Worm (Caenorhabditis elegans) whole organism, L3 larva: ENCODE results near the gene vps-54.

Source experiments
- aly-2 ChIP-seq: fragments of 150-350 bp; optimal IDR thresholded peaks from 2 replicates; lab custom pipeline; 2014; ENCODE audit warnings: missing biosample characterization, missing genetic modification characterization
- ceh-16 ChIP-seq: sonication (generic microtip); optimal IDR thresholded peaks from 2 replicates; lab custom pipeline; 2017; ENCODE audit warnings: missing biosample characterization, missing genetic modification characterization
- daf-12 ChIP-seq: fragments of 150-350 bp; optimal IDR thresholded peaks from 2 replicates; lab custom pipeline; 2014; ENCODE audit warnings: missing biosample characterization, missing genetic modification reagents, missing genetic modification characterization
- egl-5 ChIP-seq: fragments of 150-350 bp; optimal IDR thresholded peaks from 2 replicates; lab custom pipeline; 2017; ENCODE audit warnings: missing biosample characterization, missing genetic modification reagents, missing genetic modification characterization, inconsistent platforms
- elt-1 ChIP-seq: fragments of 150-350 bp; optimal IDR thresholded peaks from 2 replicates; lab custom pipeline; 2014; ENCODE audit warnings: missing biosample characterization, missing genetic modification characterization
- elt-2 ChIP-seq: sonication (generic microtip); optimal IDR thresholded peaks from 2 replicates; lab custom pipeline; 2016; ENCODE audit warnings: missing genetic modification reagents, mild to moderate bottlenecking, missing genetic modification characterization, missing compliant biosample characterization
- elt-3 ChIP-seq, 3 experiments: fragments of 150-350 bp in 1 of 3; sonication (generic microtip) in 2 of 3; optimal IDR thresholded peaks; 2 replicates in 2 of 3; 4 replicates in 1 of 3; lab custom pipeline; 2014 to 2017; ENCODE audit warnings: missing biosample characterization in 3 of 3, missing genetic modification characterization in 3 of 3
- eor-1 ChIP-seq, 2 experiments: fragments of 150-350 bp; optimal IDR thresholded peaks; 2 replicates each; lab custom pipeline; 2014 to 2018; ENCODE audit warnings: missing biosample characterization in 2 of 2, missing genetic modification characterization in 2 of 2
- fkh-10 ChIP-seq: sonication (generic microtip); optimal IDR thresholded peaks from 2 replicates; lab custom pipeline; 2017; ENCODE audit warnings: missing biosample characterization, missing genetic modification reagents, missing genetic modification characterization
- fkh-2 ChIP-seq: fragments of 150-350 bp; optimal IDR thresholded peaks from 2 replicates; lab custom pipeline; 2014; ENCODE audit warnings: missing biosample characterization, missing genetic modification reagents, missing genetic modification characterization
- fos-1 ChIP-seq: fragments of 150-350 bp; optimal IDR thresholded peaks from 2 replicates; lab custom pipeline; 2014; ENCODE audit warnings: missing biosample characterization, missing genetic modification characterization
- hmg-11 ChIP-seq: sonication (generic microtip); optimal IDR thresholded peaks from 2 replicates; lab custom pipeline; 2016; ENCODE audit warnings: missing genetic modification characterization, missing compliant biosample characterization
- jun-1 ChIP-seq: fragments of 150-350 bp; optimal IDR thresholded peaks from 2 replicates; lab custom pipeline; 2014; ENCODE audit warnings: missing biosample characterization, missing genetic modification reagents, missing genetic modification characterization
- lin-15B ChIP-seq: fragments of 150-350 bp; optimal IDR thresholded peaks from 2 replicates; lab custom pipeline; 2014; ENCODE audit warnings: missing biosample characterization, missing genetic modification characterization
- lsy-12 ChIP-seq: sonication (generic microtip); optimal IDR thresholded peaks from 2 replicates; lab custom pipeline; 2016; ENCODE audit warnings: mild to moderate bottlenecking, missing genetic modification characterization, missing compliant biosample characterization
- mdl-1 ChIP-seq: fragments of 150-350 bp; optimal IDR thresholded peaks from 2 replicates; lab custom pipeline; 2014; ENCODE audit warnings: missing biosample characterization, missing genetic modification characterization
- mml-1 ChIP-seq: fragments of 150-350 bp; sonication (generic microtip); optimal IDR thresholded peaks from 3 replicates; lab custom pipeline; 2014; ENCODE audit warnings: missing biosample characterization, missing genetic modification characterization
- nfya-1 ChIP-seq: sonication (generic microtip); optimal IDR thresholded peaks from 2 replicates; lab custom pipeline; 2017; ENCODE audit warnings: missing genetic modification characterization, mild to moderate bottlenecking, missing compliant biosample characterization, antibody characterized with exemption, moderate library complexity; ENCODE audit not compliant: insufficient read depth
- nhr-11 ChIP-seq: fragments of 150-350 bp; optimal IDR thresholded peaks from 2 replicates; lab custom pipeline; 2014; ENCODE audit warnings: missing biosample characterization, missing genetic modification characterization
- nhr-23 ChIP-seq: fragments of 150-350 bp; optimal IDR thresholded peaks from 2 replicates; lab custom pipeline; 2014; ENCODE audit warnings: missing biosample characterization, missing genetic modification reagents, missing genetic modification characterization
- nhr-237 ChIP-seq: fragments of 150-350 bp; optimal IDR thresholded peaks from 2 replicates; lab custom pipeline; 2014; ENCODE audit warnings: missing biosample characterization, missing genetic modification characterization
- nhr-25 ChIP-seq: sonication (generic microtip); optimal IDR thresholded peaks from 2 replicates; lab custom pipeline; 2017; ENCODE audit warnings: missing biosample characterization, missing genetic modification characterization
- nhr-28 ChIP-seq: fragments of 150-350 bp; optimal IDR thresholded peaks from 2 replicates; lab custom pipeline; 2014; ENCODE audit warnings: missing biosample characterization, missing genetic modification characterization
- nhr-43 ChIP-seq: sonication (generic microtip); optimal IDR thresholded peaks from 2 replicates; lab custom pipeline; 2016; ENCODE audit warnings: mild to moderate bottlenecking, missing genetic modification characterization, missing compliant biosample characterization; ENCODE audit not compliant: poor library complexity, severe bottlenecking
- nhr-67 ChIP-seq: fragments of 150-350 bp; optimal IDR thresholded peaks from 2 replicates; lab custom pipeline; 2014; ENCODE audit warnings: missing biosample characterization, missing genetic modification characterization
- pqm-1 ChIP-seq: fragments of 150-350 bp; optimal IDR thresholded peaks from 2 replicates; lab custom pipeline; 2017; ENCODE audit warnings: missing biosample characterization, missing genetic modification characterization, inconsistent platforms
- sea-2 ChIP-seq: fragments of 150-350 bp; sonication (generic microtip); optimal IDR thresholded peaks from 4 replicates; lab custom pipeline; 2014; ENCODE audit warnings: missing biosample characterization, missing genetic modification reagents, missing genetic modification characterization
- skn-1 ChIP-seq: fragments of 150-350 bp; optimal IDR thresholded peaks from 2 replicates; lab custom pipeline; 2014; ENCODE audit warnings: missing biosample characterization, missing genetic modification characterization
- snpc-4 ChIP-seq: fragments of 150-350 bp; optimal IDR thresholded peaks from 2 replicates; lab custom pipeline; 2014; ENCODE audit warnings: missing biosample characterization, missing genetic modification characterization
- unc-39 ChIP-seq: sonication (generic microtip); optimal IDR thresholded peaks from 4 replicates; lab custom pipeline; 2017; ENCODE audit warnings: missing biosample characterization, missing genetic modification characterization
- unc-62 ChIP-seq: fragments of 150-350 bp; sonication (generic microtip); optimal IDR thresholded peaks from 4 replicates; lab custom pipeline; 2014; ENCODE audit warnings: missing biosample characterization, missing genetic modification reagents, missing genetic modification characterization

The vps-54 gene

DNA sequence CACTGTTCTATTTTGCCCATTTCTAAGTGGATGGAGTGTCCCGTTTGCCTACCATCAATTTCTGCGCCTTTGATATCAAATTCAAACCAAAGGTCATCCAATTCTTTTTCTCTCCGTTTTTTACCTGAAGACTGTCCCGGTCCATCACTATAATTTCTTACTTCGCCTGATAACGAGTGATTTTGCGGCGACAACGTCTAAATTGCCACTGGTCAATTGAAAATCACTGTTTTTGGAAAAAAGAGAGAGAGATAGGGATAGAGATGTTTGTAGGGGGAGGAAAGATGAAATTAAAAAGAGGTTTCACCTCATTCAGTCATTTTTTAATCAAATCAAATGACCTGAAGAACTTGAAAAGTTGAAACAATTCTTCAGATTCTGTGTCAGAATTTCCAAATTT is 4.7 kb downstream of the vps-54 start:
- no peak for TF ChIP-seq nhr-28 (tag; lab: Kevin White, UChicago)
- peak in 1 of 3 experiments; percentile 1 for TF ChIP-seq elt-3 (tag; optimal IDR thresholded peaks at IDR 0.05; lab: Kevin White, UChicago)

- TF ChIP-seq pqm-1 (tag; lab: Kevin White, UChicago) (no peak), eor-1 (tag; optimal IDR thresholded peaks at IDR 0.05; lab: Kevin White, UChicago) (no peak), fos-1 (tag; lab: Kevin White, UChicago) (no peak), nhr-67 (tag; lab: Kevin White, UChicago) (no peak), aly-2 (tag; lab: Kevin White, UChicago) (no peak), nhr-11 (tag; lab: Kevin White, UChicago) (no peak), elt-3 (tag; optimal IDR thresholded peaks at IDR 0.05; lab: Kevin White, UChicago) (no peak), fkh-10 (GFP tag; lab: Kevin White, UChicago) (no peak), jun-1 (tag; lab: Kevin White, UChicago) (no peak), nhr-28 (tag; lab: Kevin White, UChicago) (no peak), daf-12 (tag; lab: Kevin White, UChicago) (no peak), nfya-1 (tag; lab: Kevin White, UChicago) (no peak), nhr-43 (tag; lab: Kevin White, UChicago) (no peak), lsy-12 (tag; lab: Kevin White, UChicago) (no peak)
- TF ChIP-seq, all 47 proteins: peak for 0
These were observed 7.7 kb downstream of the vps-54 start for ce11 chrV:10568496-10568895.

DNA sequence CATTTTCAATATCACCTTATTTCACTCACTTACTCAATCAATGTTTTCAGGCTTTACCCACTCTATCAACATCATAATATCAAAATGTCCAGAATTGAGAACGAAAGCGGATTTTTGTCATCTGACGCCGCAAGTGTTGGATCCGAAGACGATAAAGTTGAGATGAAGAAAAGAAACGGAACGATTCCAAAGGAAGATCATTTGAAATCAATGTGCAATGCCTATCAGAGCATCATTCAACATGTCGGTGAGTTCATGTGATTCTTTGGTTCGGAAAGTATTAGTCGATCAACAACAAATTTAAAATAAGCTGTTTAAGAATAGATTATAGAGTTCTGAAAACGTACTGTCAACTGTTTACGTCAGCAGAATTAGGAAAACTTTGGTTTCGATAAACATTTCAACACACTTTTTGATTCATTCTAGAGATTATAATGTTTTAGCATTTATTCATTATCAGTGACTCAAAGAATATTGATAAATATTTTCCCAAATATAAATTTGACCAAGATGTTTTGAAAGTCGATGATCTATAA is 11.3 kb downstream of the vps-54 start, which contains the start of gene cat-4:
cat-4 (plus strand) TSS at position 51 of the 536 bp plus-strand sequence.
- TF ChIP-seq eor-1 (tag; optimal IDR thresholded peaks at IDR 0.05; lab: Kevin White, UChicago) = no peak
- TF ChIP-seq elt-3 (tag; optimal IDR thresholded peaks at IDR 0.05; lab: Kevin White, UChicago) = no peak
- no peak for TF ChIP-seq unc-39 (tag; lab: Kevin White, UChicago)
- no peak for TF ChIP-seq mml-1 (tag; lab: Kevin White, UChicago)
- TF ChIP-seq lsy-12 (tag; lab: Kevin White, UChicago) = no peak
- TF ChIP-seq jun-1 (tag; lab: Kevin White, UChicago) = peak; percentile 8
- TF ChIP-seq sea-2 (GFP tag; lab: Kevin White, UChicago) = no peak
- no peak for TF ChIP-seq elt-1
- TF ChIP-seq nhr-23 (tag; lab: Kevin White, UChicago) = no peak
- TF ChIP-seq pqm-1 (tag; lab: Kevin White, UChicago) = peak; percentile 68
- peak; percentile 79 for TF ChIP-seq elt-2 (tag; lab: Kevin White, UChicago)

DNA sequence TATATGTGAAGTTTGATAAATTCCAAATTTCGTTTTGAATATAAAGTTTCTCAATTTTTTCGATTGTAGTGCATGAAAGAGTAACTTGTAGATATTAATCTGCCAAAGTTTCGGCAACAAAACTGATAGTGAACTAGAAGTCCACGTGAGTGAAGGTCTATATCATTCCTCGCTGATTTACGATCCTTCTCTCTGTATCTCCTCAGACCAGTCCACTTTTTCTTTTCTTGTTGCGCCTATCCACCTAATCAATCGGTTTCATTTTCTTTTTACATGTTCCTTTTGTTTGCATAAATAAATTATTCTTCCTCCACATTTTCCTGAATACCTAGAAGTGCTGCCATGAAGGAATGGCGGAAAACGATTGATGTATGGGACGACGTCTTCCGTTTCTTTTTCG is 12.1 kb downstream of the vps-54 start:
- TF ChIP-seq mml-1 (tag; lab: Kevin White, UChicago) (no peak), mdl-1 (tag; lab: Kevin White, UChicago) (no peak), lsy-12 (tag; lab: Kevin White, UChicago) (no peak), eor-1 (tag; optimal IDR thresholded peaks at IDR 0.05; lab: Kevin White, UChicago) (no peak), ceh-16 (no peak), hmg-11 (tag; lab: Kevin White, UChicago) (no peak)

DNA sequence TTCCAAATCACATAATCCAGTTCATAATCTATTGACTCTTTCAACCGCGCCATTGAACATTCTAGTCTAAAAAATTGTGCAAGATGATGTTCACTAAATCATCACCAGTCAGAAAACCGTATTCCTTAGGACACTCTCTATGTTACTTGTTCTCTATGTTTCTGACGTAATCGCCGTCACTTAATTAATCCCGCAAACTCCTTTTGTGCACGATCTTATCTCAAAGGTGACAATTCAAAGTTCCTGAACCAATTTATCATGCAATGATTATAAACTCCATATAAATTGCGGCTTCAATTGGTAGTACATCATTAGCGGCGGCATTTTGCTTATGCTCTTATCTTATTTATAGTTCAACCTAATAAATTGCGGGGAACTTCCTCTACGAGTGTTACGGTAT is 13.4 kb downstream of the vps-54 start:
- TF ChIP-seq jun-1 (tag; lab: Kevin White, UChicago) = no peak
- TF ChIP-seq mdl-1 (tag; lab: Kevin White, UChicago) = no peak
- TF ChIP-seq lin-15B (tag; lab: Kevin White, UChicago) = no peak
- peak; percentile 27 for TF ChIP-seq skn-1 (tag; lab: Kevin White, UChicago)
- no peak for TF ChIP-seq nhr-25 (tag; lab: Kevin White, UChicago)
- no peak for TF ChIP-seq egl-5
- TF ChIP-seq unc-62 = no peak
- no peak for TF ChIP-seq nfya-1 (tag; lab: Kevin White, UChicago)
- peak; percentile 81 for TF ChIP-seq elt-2 (tag; lab: Kevin White, UChicago)
- no peak for TF ChIP-seq fos-1 (tag; lab: Kevin White, UChicago)
- peak; percentile 49 for TF ChIP-seq pqm-1 (tag; lab: Kevin White, UChicago)
- TF ChIP-seq snpc-4 (tag; lab: Kevin White, UChicago) = no peak
- no peak for TF ChIP-seq nhr-28 (tag; lab: Kevin White, UChicago)
- TF ChIP-seq nhr-237 (tag; lab: Kevin White, UChicago) = no peak
- TF ChIP-seq nhr-43 (tag; lab: Kevin White, UChicago) = no peak
- TF ChIP-seq fkh-2 (tag; lab: Kevin White, UChicago) = no peak
- no peak for TF ChIP-seq daf-12 (tag; lab: Kevin White, UChicago)
- TF ChIP-seq elt-3 (tag; optimal IDR thresholded peaks at IDR 0.05; lab: Kevin White, UChicago) = no peak
